Fruit fly (Drosophila melanogaster) whole organism, embryonic: ENCODE results near the gene Trl.

ENCODE experiments used
- Aef1 ChIP-seq: fragments of 200-800 bp; sonication (Bioruptor generic); IDR thresholded peaks from 3 replicates; pipeline ENCODE4 v1.3.6; 2022; ENCODE audit warnings: missing biosample characterization, missing genetic modification characterization
- Asciz ChIP-seq: fragments of 200-800 bp; sonication (Bioruptor generic); optimal IDR thresholded peaks from 2 replicates; lab custom pipeline; 2017; ENCODE audit warnings: missing biosample characterization, mild to moderate bottlenecking, missing genetic modification characterization, missing genetic modification reagents
- CG10366 ChIP-seq: fragments of 200-800 bp; sonication (Bioruptor generic); IDR thresholded peaks from 2 replicates; pipeline ENCODE4 v1.3.6; 2022; ENCODE audit warnings: missing biosample characterization, missing genetic modification characterization
- CG10565 ChIP-seq: fragments of 200-800 bp; sonication (Bioruptor generic); optimal IDR thresholded peaks from 3 replicates; lab custom pipeline; 2016; ENCODE audit warnings: missing biosample characterization, mild to moderate bottlenecking, missing genetic modification characterization
- CG11723 ChIP-seq: fragments of 200-800 bp; sonication (Bioruptor generic); optimal IDR thresholded peaks from 2 replicates; lab custom pipeline; 2017; ENCODE audit warnings: missing biosample characterization, mild to moderate bottlenecking, missing genetic modification characterization
- CG13296 ChIP-seq: fragments of 200-800 bp; sonication (Bioruptor generic); optimal IDR thresholded peaks from 3 replicates; lab custom pipeline; 2018; ENCODE audit warnings: missing biosample characterization, mild to moderate bottlenecking, missing genetic modification characterization
- CG13424 ChIP-seq: fragments of 200-800 bp; sonication (Bioruptor generic); optimal IDR thresholded peaks from 2 replicates; lab custom pipeline; 2019; ENCODE audit warnings: missing biosample characterization, mild to moderate bottlenecking, missing genetic modification characterization, moderate library complexity
- CG13624 ChIP-seq: fragments of 200-800 bp; sonication (Bioruptor generic); optimal IDR thresholded peaks from 2 replicates; lab custom pipeline; 2016; ENCODE audit warnings: missing biosample characterization, missing genetic modification characterization
- CG13894 ChIP-seq: fragments of 200-800 bp; sonication (Bioruptor generic); optimal IDR thresholded peaks from 3 replicates; lab custom pipeline; 2018; ENCODE audit warnings: missing biosample characterization, mild to moderate bottlenecking, missing genetic modification characterization, moderate library complexity
- CG15514 ChIP-seq: fragments of 200-800 bp; sonication (Bioruptor generic); optimal IDR thresholded peaks from 3 replicates; lab custom pipeline; 2017; ENCODE audit warnings: missing biosample characterization, missing genetic modification characterization, mild to moderate bottlenecking, moderate library complexity, missing genetic modification reagents
- CG1602 ChIP-seq: fragments of 200-800 bp; sonication (Bioruptor generic); optimal IDR thresholded peaks from 3 replicates; lab custom pipeline; 2016; ENCODE audit warnings: missing biosample characterization, missing genetic modification characterization
- CG16813 ChIP-seq: fragments of 200-800 bp; sonication (Bioruptor generic); IDR thresholded peaks from 3 replicates; pipeline ENCODE4 v1.3.6; 2022; ENCODE audit warnings: missing biosample characterization, missing genetic modification characterization; ENCODE audit not compliant: partially characterized antibody
- CG17359 ChIP-seq: fragments of 200-800 bp; sonication (Bioruptor generic); optimal IDR thresholded peaks from 3 replicates; lab custom pipeline; 2018; ENCODE audit warnings: missing biosample characterization, mild to moderate bottlenecking, missing genetic modification characterization, moderate library complexity
- CG2120 ChIP-seq: fragments of 200-800 bp; sonication (Bioruptor generic); optimal IDR thresholded peaks from 3 replicates; lab custom pipeline; 2016; ENCODE audit warnings: missing biosample characterization, missing genetic modification characterization
- CG3065 ChIP-seq: fragments of 200-800 bp; sonication (Bioruptor generic); optimal IDR thresholded peaks from 2 replicates; lab custom pipeline; 2016; ENCODE audit warnings: missing biosample characterization, missing genetic modification characterization
- CG31388 ChIP-seq: fragments of 200-800 bp; sonication (Bioruptor generic); optimal IDR thresholded peaks from 2 replicates; lab custom pipeline; 2016; ENCODE audit warnings: missing biosample characterization, missing genetic modification characterization
- CG32532 ChIP-seq: fragments of 200-800 bp; sonication (Bioruptor generic); IDR thresholded peaks from 2 replicates; pipeline ENCODE4 v1.3.6; 2022; ENCODE audit warnings: missing biosample characterization, missing genetic modification characterization
- CG33557 ChIP-seq: fragments of 200-800 bp; sonication (Bioruptor generic); optimal IDR thresholded peaks from 2 replicates; lab custom pipeline; 2019; ENCODE audit warnings: missing biosample characterization, mild to moderate bottlenecking, missing genetic modification characterization, moderate library complexity
- CG34422 ChIP-seq: fragments of 200-800 bp; sonication (Bioruptor generic); IDR thresholded peaks from 3 replicates; pipeline ENCODE4 v1.3.6; 2022; ENCODE audit warnings: missing biosample characterization, missing genetic modification characterization
- CG4424 ChIP-seq: fragments of 200-800 bp; sonication (Bioruptor generic); optimal IDR thresholded peaks from 3 replicates; lab custom pipeline; 2016; ENCODE audit warnings: missing biosample characterization, missing genetic modification characterization
- CG4617 ChIP-seq: fragments of 200-800 bp; sonication (Bioruptor generic); optimal IDR thresholded peaks from 3 replicates; lab custom pipeline; 2016; ENCODE audit warnings: missing biosample characterization, missing genetic modification characterization, borderline replicate concordance
- CG4707 ChIP-seq: fragments of 200-800 bp; sonication (Bioruptor generic); optimal IDR thresholded peaks from 2 replicates; lab custom pipeline; 2018; ENCODE audit warnings: missing biosample characterization, mild to moderate bottlenecking, missing genetic modification characterization, moderate library complexity
- CG5953 ChIP-seq: fragments of 200-800 bp; sonication (Bioruptor generic); IDR thresholded peaks from 2 replicates; pipeline ENCODE4 v1.3.6; 2022; ENCODE audit warnings: missing biosample characterization, missing genetic modification characterization
- CG6689 ChIP-seq: fragments of 200-800 bp; sonication (Bioruptor generic); IDR thresholded peaks from 2 replicates; pipeline ENCODE4 v1.3.6; 2022; ENCODE audit warnings: missing biosample characterization, missing genetic modification characterization
- CG7745 ChIP-seq: fragments of 200-800 bp; sonication (Bioruptor generic); optimal IDR thresholded peaks from 2 replicates; lab custom pipeline; 2018; ENCODE audit warnings: missing biosample characterization, mild to moderate bottlenecking, missing genetic modification characterization, moderate library complexity
- Chrac-16 ChIP-seq: fragments of 200-800 bp; sonication (Bioruptor generic); optimal IDR thresholded peaks from 3 replicates; lab custom pipeline; 2016; ENCODE audit warnings: missing biosample characterization, missing genetic modification characterization
- D19B ChIP-seq: fragments of 200-800 bp; sonication (Bioruptor generic); optimal IDR thresholded peaks from 2 replicates; lab custom pipeline; 2017; ENCODE audit warnings: missing biosample characterization, mild to moderate bottlenecking, missing genetic modification characterization
- ERR ChIP-seq: fragments of 200-800 bp; sonication (Bioruptor generic); optimal IDR thresholded peaks from 2 replicates; lab custom pipeline; 2016; ENCODE audit warnings: missing biosample characterization, missing genetic modification characterization
- Eip74EF ChIP-seq, 2 experiments: fragments of 200-800 bp in 1 of 2; fragments of >200 bp in 1 of 2; sonication (Bioruptor generic) in 1 of 2; optimal IDR thresholded peaks; 2 replicates each; lab custom pipeline; 2017 to 2019; ENCODE audit warnings: missing biosample characterization in 2 of 2, missing genetic modification characterization in 2 of 2, mild to moderate bottlenecking in 1 of 2, moderate library complexity in 1 of 2
- Fer3 ChIP-seq: fragments of 200-800 bp; sonication (Bioruptor generic); optimal IDR thresholded peaks from 2 replicates; lab custom pipeline; 2018; ENCODE audit warnings: missing biosample characterization, mild to moderate bottlenecking, missing genetic modification characterization, moderate library complexity
- Hmr ChIP-seq: fragments of 200-800 bp; sonication (Bioruptor generic); optimal IDR thresholded peaks from 3 replicates; lab custom pipeline; 2017; ENCODE audit warnings: mild to moderate bottlenecking, missing biosample characterization, missing genetic modification reagents, missing genetic modification characterization
- Mes4 ChIP-seq: fragments of 200-800 bp; sonication (Bioruptor generic); optimal IDR thresholded peaks from 2 replicates; lab custom pipeline; 2016; ENCODE audit warnings: missing biosample characterization, missing genetic modification characterization
- NFAT ChIP-seq: fragments of 200-800 bp; sonication (Bioruptor generic); IDR thresholded peaks from 2 replicates; pipeline ENCODE4 v1.3.6; 2022; ENCODE audit warnings: missing biosample characterization, missing genetic modification characterization
- NK7.1 ChIP-seq: fragments of 200-800 bp; sonication (Bioruptor generic); optimal IDR thresholded peaks from 3 replicates; lab custom pipeline; 2016; ENCODE audit warnings: missing biosample characterization, missing genetic modification characterization
- PHDP ChIP-seq: fragments of 200-800 bp; sonication (Bioruptor generic); optimal IDR thresholded peaks from 3 replicates; lab custom pipeline; 2018; ENCODE audit warnings: missing biosample characterization, mild to moderate bottlenecking, missing genetic modification characterization, moderate library complexity
- Rfx ChIP-seq: fragments of 200-800 bp; sonication (Bioruptor generic); IDR thresholded peaks from 2 replicates; pipeline ENCODE4 v1.3.6; 2022; ENCODE audit warnings: missing biosample characterization, missing genetic modification characterization
- br ChIP-seq: fragments of >200 bp; optimal IDR thresholded peaks from 2 replicates; lab custom pipeline; 2017
- cwo ChIP-seq: fragments of 200-800 bp; sonication (Bioruptor generic); optimal IDR thresholded peaks from 3 replicates; lab custom pipeline; 2017; ENCODE audit warnings: missing biosample characterization, missing genetic modification characterization, mild to moderate bottlenecking, moderate library complexity, missing genetic modification reagents
- da ChIP-seq: fragments of 200-800 bp; sonication (Bioruptor generic); optimal IDR thresholded peaks from 2 replicates; lab custom pipeline; 2016; ENCODE audit warnings: missing biosample characterization, missing genetic modification characterization
- fd96Cb ChIP-seq: fragments of 200-800 bp; sonication (Bioruptor generic); optimal IDR thresholded peaks from 2 replicates; lab custom pipeline; 2018; ENCODE audit warnings: missing biosample characterization, mild to moderate bottlenecking, missing genetic modification characterization, moderate library complexity
- gem ChIP-seq: fragments of 200-800 bp; sonication (Bioruptor generic); optimal IDR thresholded peaks from 2 replicates; lab custom pipeline; 2019; ENCODE audit warnings: missing biosample characterization, mild to moderate bottlenecking, missing genetic modification characterization, moderate library complexity
- jigr1 ChIP-seq: fragments of 200-800 bp; sonication (Bioruptor generic); IDR thresholded peaks from 3 replicates; pipeline ENCODE4 v1.3.6; 2022; ENCODE audit warnings: missing biosample characterization, missing genetic modification characterization
- jumu ChIP-seq: fragments of 200-800 bp; sonication (Bioruptor generic); optimal IDR thresholded peaks from 3 replicates; lab custom pipeline; 2016; ENCODE audit warnings: missing biosample characterization, missing genetic modification characterization
- lilli ChIP-seq: fragments of 200-800 bp; sonication (Bioruptor generic); optimal IDR thresholded peaks from 3 replicates; lab custom pipeline; 2016; ENCODE audit warnings: missing biosample characterization, missing genetic modification characterization
- nerfin-2 ChIP-seq: fragments of 200-800 bp; sonication (Bioruptor generic); IDR thresholded peaks from 2 replicates; pipeline ENCODE4 v1.3.6; 2022; ENCODE audit warnings: missing biosample characterization, missing genetic modification characterization; ENCODE audit not compliant: partially characterized antibody
- peb ChIP-seq: fragments of 200-800 bp; sonication (Bioruptor generic); IDR thresholded peaks from 2 replicates; pipeline ENCODE4 v1.3.6; 2022; ENCODE audit warnings: missing biosample characterization, missing genetic modification characterization
- psq ChIP-seq: fragments of 200-800 bp; sonication (Bioruptor generic); optimal IDR thresholded peaks from 2 replicates; lab custom pipeline; 2017; ENCODE audit warnings: missing biosample characterization, missing genetic modification characterization
- ssp ChIP-seq: fragments of 200-800 bp; sonication (Bioruptor generic); IDR thresholded peaks from 2 replicates; pipeline ENCODE4 v1.3.6; 2022; ENCODE audit warnings: missing biosample characterization, missing genetic modification characterization
- tio ChIP-seq: fragments of 200-800 bp; sonication (Bioruptor generic); optimal IDR thresholded peaks from 2 replicates; lab custom pipeline; 2017; ENCODE audit warnings: missing biosample characterization, missing genetic modification characterization, inconsistent platforms
- toy ChIP-seq: fragments of 200-800 bp; sonication (Bioruptor generic); IDR thresholded peaks from 2 replicates; pipeline ENCODE4 v1.3.6; 2022; ENCODE audit warnings: missing biosample characterization, missing genetic modification characterization
- wek ChIP-seq: fragments of 200-800 bp; sonication (Bioruptor generic); optimal IDR thresholded peaks from 3 replicates; lab custom pipeline; 2018; ENCODE audit warnings: missing biosample characterization, mild to moderate bottlenecking, missing genetic modification characterization, moderate library complexity

Trl gene

DNA sequence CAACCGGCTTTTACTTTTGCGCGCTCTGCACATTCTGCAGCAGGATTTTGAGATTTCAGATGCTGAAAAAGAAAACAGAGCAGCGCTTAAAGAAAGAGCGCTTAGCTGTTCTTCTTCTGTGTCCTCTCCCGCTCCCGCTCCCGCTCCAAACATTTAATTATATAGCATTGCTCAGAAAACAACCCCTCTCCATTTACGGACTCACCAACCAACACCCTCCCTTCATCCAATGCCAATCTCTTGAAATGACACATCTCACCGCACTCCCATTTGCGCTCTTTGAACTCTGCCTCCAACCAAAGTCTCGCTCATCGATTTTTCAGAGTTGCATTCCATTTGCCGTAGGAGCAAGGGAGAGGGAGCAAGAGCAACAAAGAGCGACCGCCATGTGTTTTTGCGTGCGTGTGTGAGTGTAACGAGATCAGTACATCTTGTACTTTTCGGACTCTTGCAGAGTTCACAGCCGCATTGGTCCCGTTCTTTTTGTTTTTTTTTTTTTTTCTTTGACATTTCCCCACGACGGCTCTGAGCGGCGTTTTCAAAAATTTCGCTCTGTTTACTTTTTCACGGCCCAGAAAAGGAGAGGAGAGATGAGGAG is 5.7 kb downstream of the Trl start (continued):
- TF ChIP-seq CG13424 (no peak), lilli (GFP tag; lab: Kevin White, UChicago) (no peak), CG10565 (GFP tag; lab: Kevin White, UChicago) (no peak), CG13624 (GFP tag; lab: Kevin White, UChicago) (no peak), NFAT (GFP tag; lab: Robert Waterston, UW) (no peak), Fer3 (tag; lab: Kevin White, UChicago) (no peak), CG15514 (GFP tag; lab: Kevin White, UChicago) (no peak), CG4707 (GFP tag; lab: Kevin White, UChicago) (no peak), Chrac-16 (no peak), CG16813 (peak; percentile 22; the same call in 1 of the 3 replicates), fd96Cb (no peak), CG32532 (GFP tag; lab: Robert Waterston, UW) (peak; percentile 17; the same call in 1 of the 2 replicates), CG7745 (tag; lab: Kevin White, UChicago) (no peak), br (lab: Kevin White, UChicago) (no peak), CG5953 (no peak), wek (no peak), CG31388 (GFP tag; lab: Kevin White, UChicago) (no peak), toy (no peak), NK7.1 (GFP tag; lab: Kevin White, UChicago) (no peak), CG4424 (no peak), CG13894 (tag; lab: Kevin White, UChicago) (no peak), CG33557 (GFP tag; lab: Kevin White, UChicago) (no peak), CG34422 (GFP tag; lab: Robert Waterston, UW) (peak; percentile 60; the same call in 1 of the 3 replicates), Aef1 (no peak), D19B (no peak), CG17359 (peak; percentile 61), CG6689 (GFP tag; lab: Robert Waterston, UW) (0 out of 2 replicates have a peak, but pooled peaks have one; percentile 12), Hmr (GFP tag; lab: Kevin White, UChicago) (no peak), CG3065 (no peak), cwo (GFP tag; lab: Kevin White, UChicago) (no peak), Eip74EF (GFP tag; optimal IDR thresholded peaks at IDR 0.05; lab: Kevin White, UChicago) (no peak), ssp (GFP tag; lab: Robert Waterston, UW) (no peak), ERR (GFP tag; lab: Kevin White, UChicago) (no peak), CG2120 (GFP tag; lab: Kevin White, UChicago) (no peak), CG1602 (GFP tag; lab: Kevin White, UChicago) (no peak), nerfin-2 (GFP tag; lab: Robert Waterston, UW) (no peak), gem (tag; lab: Kevin White, UChicago) (no peak), CG4617 (GFP tag; lab: Kevin White, UChicago) (no peak), PHDP (tag; lab: Kevin White, UChicago) (no peak), Rfx (GFP tag; lab: Robert Waterston, UW) (no peak), peb (no peak), tio (GFP tag; lab: Kevin White, UChicago) (no peak), Asciz (GFP tag; lab: Kevin White, UChicago) (no peak), CG10366 (GFP tag; lab: Robert Waterston, UW) (no peak), da (GFP tag; lab: Kevin White, UChicago) (no peak), CG11723 (no peak), Mes4 (no peak), jigr1 (GFP tag; lab: Robert Waterston, UW) (no peak), psq (no peak), CG13296 (GFP tag; lab: Kevin White, UChicago) (no peak), jumu (GFP tag; lab: Kevin White, UChicago) (no peak)
